Worm (Caenorhabditis elegans): Measurements from ENCODE around the gene F36F12.7.

F36F12.7 gene

ce11 chrV:2068728-2069443, 30.3 kb upstream of the F36F12.7 start (continued):
- TF ChIP-seq let-607 (tag; optimal IDR thresholded peaks at IDR 0.05) (no peak), K11D2.4 (GFP tag; IDR thresholded peaks at IDR 0.05) (no peak), ztf-3 (GFP tag; optimal IDR thresholded peaks at IDR 0.05) (no peak), B0035.1 (tag; optimal IDR thresholded peaks at IDR 0.05) (no peak), Y79H2A.3 (GFP tag; conservative IDR thresholded peaks at IDR 0.05) (no peak), lin-26 (GFP tag; IDR thresholded peaks at IDR 0.05) (peak; percentile 7; the same call in 1 of the 2 replicates)

DNA sequence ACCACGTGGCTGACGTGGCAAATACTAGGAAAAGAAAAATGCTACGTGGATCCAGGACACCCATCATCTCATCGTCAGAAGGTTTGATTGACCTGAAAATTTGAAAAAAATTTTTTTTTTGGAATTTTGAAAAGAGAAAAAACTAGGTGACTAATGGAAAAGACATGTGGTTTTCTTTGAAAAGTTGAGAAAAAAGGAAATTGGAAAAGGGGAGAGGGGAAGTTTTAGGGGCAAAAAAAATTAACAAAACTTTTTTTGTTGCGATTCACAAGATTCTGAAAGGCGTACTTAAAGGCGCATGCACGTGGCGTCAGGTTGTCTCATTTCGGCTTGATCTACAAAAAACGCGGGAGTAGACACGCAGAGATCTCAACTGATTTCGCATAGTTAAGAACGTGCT, 26.3 kb upstream of the F36F12.7 start, which contains the start of gene Y40B10A.9:
TSS of gene Y40B10A.9 (minus strand) at position 101 of the 400 bp plus-strand sequence.
- TF ChIP-seq ceh-40 (GFP tag; IDR thresholded peaks at IDR 0.05) (no peak), lin-26 (GFP tag; IDR thresholded peaks at IDR 0.05) (no peak), dpff-1 (tag; optimal IDR thresholded peaks at IDR 0.05) (no peak), sea-2 (GFP tag; IDR thresholded peaks at IDR 0.05) (no peak), madf-10 (tag; optimal IDR thresholded peaks at IDR 0.05) (no peak), lir-1 (GFP tag; conservative IDR thresholded peaks at IDR 0.05) (no peak), F55B11.4 (tag; optimal IDR thresholded peaks at IDR 0.05; ENCODE audit: borderline replicate concordance, insufficient read depth) (no peak), ztf-26 (tag; optimal IDR thresholded peaks at IDR 0.05) (no peak), dox-1 (GFP tag; IDR thresholded peaks at IDR 0.05) (no peak), F33H1.4 (GFP tag; IDR thresholded peaks at IDR 0.05) (no peak)

- TF ChIP-seq C06A6.2 (GFP tag; conservative IDR thresholded peaks at IDR 0.05) (no peak), ztf-22 (GFP tag; optimal IDR thresholded peaks at IDR 0.05) (no peak), pbrm-1 (GFP tag; IDR thresholded peaks at IDR 0.05) (no peak), B0019.2 (GFP tag; conservative IDR thresholded peaks at IDR 0.05) (no peak), somi-1 (GFP tag; optimal IDR thresholded peaks at IDR 0.05) (peak; percentile 36), zfh-2 (GFP tag; conservative IDR thresholded peaks at IDR 0.05) (peak; percentile 44; the same call in 1 of the 2 replicates), ama-1 (optimal IDR thresholded peaks at IDR 0.05) (no peak), ama-1 (GFP tag; optimal IDR thresholded peaks at IDR 0.05) (no peak)
Measured at ce11 chrV:2076043-2076442, 23.1 kb upstream of the F36F12.7 start.

DNA sequence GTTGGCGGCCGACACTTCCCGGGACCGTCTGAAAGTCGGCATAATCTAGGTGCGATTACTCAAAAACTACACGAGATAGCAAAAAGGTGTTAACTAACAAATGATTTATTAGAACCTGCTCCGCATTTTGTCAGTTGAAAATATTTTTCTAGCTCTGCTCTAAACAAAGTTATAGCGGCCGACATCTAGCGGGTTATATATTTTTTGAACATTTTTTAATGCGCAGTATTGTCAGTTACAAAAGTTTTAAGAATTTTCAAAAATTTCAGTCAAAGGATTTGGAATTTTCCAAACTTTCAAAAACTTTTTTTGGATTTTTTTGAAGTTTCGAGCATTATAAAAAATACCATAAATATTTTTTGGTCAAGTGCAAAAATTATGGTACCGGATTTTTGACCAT, 17.9 kb upstream of the F36F12.7 start:
- TF ChIP-seq atf-7 (tag; optimal IDR thresholded peaks at IDR 0.05) (no peak), F23B12.7 (tag; optimal IDR thresholded peaks at IDR 0.05; ENCODE audit: insufficient read depth) (no peak), nfya-1 (tag; optimal IDR thresholded peaks at IDR 0.05; ENCODE audit: borderline replicate concordance, insufficient read depth) (no peak), madf-6 (GFP tag; IDR thresholded peaks at IDR 0.05) (no peak), B0019.2 (GFP tag; conservative IDR thresholded peaks at IDR 0.05) (no peak), F57A8.1 (GFP tag; optimal IDR thresholded peaks at IDR 0.05) (no peak), mes-4 (tag; optimal IDR thresholded peaks at IDR 0.05) (no peak), him-1 (tag; optimal IDR thresholded peaks at IDR 0.05) (no peak), somi-1 (GFP tag; optimal IDR thresholded peaks at IDR 0.05) (no peak), hmg-1.2 (GFP tag; IDR thresholded peaks at IDR 0.05) (no peak), D2030.7 (GFP tag; IDR thresholded peaks at IDR 0.05) (no peak), K11D2.4 (GFP tag; IDR thresholded peaks at IDR 0.05) (no peak), F33H1.4 (GFP tag; IDR thresholded peaks at IDR 0.05) (no peak)

- TF ChIP-seq cebp-2 (GFP tag; IDR thresholded peaks at IDR 0.05) (no peak), hrde-1 (tag; optimal IDR thresholded peaks at IDR 0.05; ENCODE audit: borderline replicate concordance) (no peak), snpc-4 (GFP tag; optimal IDR thresholded peaks at IDR 0.05) (no peak), snpc-4 (tag; optimal IDR thresholded peaks at IDR 0.05) (no peak), mcd-1 (GFP tag; IDR thresholded peaks at IDR 0.05) (no peak), hlh-26 (GFP tag; conservative IDR thresholded peaks at IDR 0.05) (no peak), ZK185.1 (tag; optimal IDR thresholded peaks at IDR 0.05; ENCODE audit: poor library complexity, severe bottlenecking) (no peak), F49E8.2 (tag; optimal IDR thresholded peaks at IDR 0.05; ENCODE audit: insufficient read depth) (no peak)
Measured at ce11 chrV:2081894-2082293, 17.2 kb upstream of the F36F12.7 start.

Data from whole organism, young adult.